Worm (Caenorhabditis elegans): ENCODE measurements around the gene F54D5.3.

DNA sequence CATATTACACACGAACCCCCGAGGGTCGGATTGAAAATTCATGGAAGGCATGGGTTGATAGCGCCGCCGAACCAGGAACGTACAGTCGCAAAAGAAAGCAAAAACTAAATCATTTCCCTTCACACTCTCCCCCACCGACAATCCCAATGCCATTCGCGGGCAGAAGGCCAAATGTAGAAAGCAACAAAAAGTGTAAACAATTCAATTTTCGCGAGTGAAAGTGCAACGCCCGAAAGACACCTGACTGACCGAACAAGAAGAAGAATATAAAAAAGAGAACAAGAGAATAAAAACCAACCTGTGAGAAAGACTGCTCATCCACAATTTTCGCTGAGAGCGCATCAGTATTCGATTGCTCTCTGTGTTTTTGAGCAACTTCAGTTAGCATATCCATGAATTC lies 46.1 kb downstream of the F54D5.3 start:
- TF ChIP-seq tra-4 (tag; optimal IDR thresholded peaks at IDR 0.05) (no peak), B0310.2 (tag; optimal IDR thresholded peaks at IDR 0.05) (no peak), hmg-4 (GFP tag; optimal IDR thresholded peaks at IDR 0.05) (no peak), ceh-36 (tag; optimal IDR thresholded peaks at IDR 0.05) (no peak), tbx-37 (GFP tag; conservative IDR thresholded peaks at IDR 0.05) (no peak), aly-1 (tag; optimal IDR thresholded peaks at IDR 0.05) (no peak), pes-1 (GFP tag; IDR thresholded peaks at IDR 0.05) (no peak), ama-1 (optimal IDR thresholded peaks at IDR 0.05) (no peak), ceh-13 (GFP tag; optimal IDR thresholded peaks at IDR 0.05) (no peak), sea-1 (GFP tag; conservative IDR thresholded peaks at IDR 0.05) (no peak), scrt-1 (GFP tag; IDR thresholded peaks at IDR 0.05) (no peak), flt-1 (GFP tag; IDR thresholded peaks at IDR 0.05) (no peak)
